Worm (Caenorhabditis elegans): Measurements from ENCODE around the gene frpr-6.

frpr-6 gene

DNA sequence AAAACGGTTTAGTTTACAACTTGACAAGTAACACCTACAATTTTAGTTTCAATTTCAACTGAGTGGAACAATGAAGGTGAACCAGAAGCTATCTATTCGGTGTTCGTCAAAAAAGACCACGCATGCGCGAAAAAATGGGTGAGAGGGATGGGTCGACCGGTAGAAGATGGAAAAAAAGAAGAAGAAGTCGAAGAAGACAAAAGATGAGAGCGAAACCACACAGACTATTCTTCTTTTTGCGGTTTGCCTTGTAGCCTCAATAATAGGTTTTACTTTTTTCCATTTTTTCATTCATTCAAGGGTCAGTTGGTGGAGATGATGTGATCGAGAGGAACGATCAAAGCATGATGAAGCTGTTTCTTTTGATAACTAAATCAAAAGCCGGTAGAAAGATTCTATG is 18.6 kb downstream of the frpr-6 start:
- TF ChIP-seq unc-130 (GFP tag; optimal IDR thresholded peaks at IDR 0.05), result no peak
- TF ChIP-seq nhr-90 (tag; optimal IDR thresholded peaks at IDR 0.05), result no peak
- no peak for TF ChIP-seq hmg-20 (GFP tag; IDR thresholded peaks at IDR 0.05)
- TF ChIP-seq ceh-27 (GFP tag; optimal IDR thresholded peaks at IDR 0.05), result no peak
- no peak for TF ChIP-seq F52B5.7 (tag; optimal IDR thresholded peaks at IDR 0.05)
- TF ChIP-seq athp-1 (tag; optimal IDR thresholded peaks at IDR 0.05), result no peak
- no peak for TF ChIP-seq ets-4 (GFP tag; optimal IDR thresholded peaks at IDR 0.05)
- no peak for TF ChIP-seq sea-2 (GFP tag; IDR thresholded peaks at IDR 0.05)
- no peak for TF ChIP-seq nfya-1 (tag; optimal IDR thresholded peaks at IDR 0.05; ENCODE audit: borderline replicate concordance, insufficient read depth)
- no peak for TF ChIP-seq T26A5.8 (tag; optimal IDR thresholded peaks at IDR 0.05)
- no peak for TF ChIP-seq attf-3 (GFP tag; conservative IDR thresholded peaks at IDR 0.05)

- TF ChIP-seq nhr-80 (tag; optimal IDR thresholded peaks at IDR 0.05), result peak; percentile 62
- no peak for TF ChIP-seq die-1 (tag; optimal IDR thresholded peaks at IDR 0.05)
- no peak for TF ChIP-seq efl-1 (GFP tag; optimal IDR thresholded peaks at IDR 0.05)
- no peak for TF ChIP-seq snpc-3.4 (tag; optimal IDR thresholded peaks at IDR 0.05)
- TF ChIP-seq nhr-90 (tag; optimal IDR thresholded peaks at IDR 0.05), result no peak
- TF ChIP-seq F22D6.2 (tag; optimal IDR thresholded peaks at IDR 0.05), result no peak
- peak; percentile 17 for TF ChIP-seq ZK185.1 (tag; optimal IDR thresholded peaks at IDR 0.05; ENCODE audit: poor library complexity, severe bottlenecking)
- TF ChIP-seq cebp-1 (GFP tag; IDR thresholded peaks at IDR 0.05), result no peak
- TF ChIP-seq cebp-1 (tag; optimal IDR thresholded peaks at IDR 0.05), result peak; percentile 13
- TF ChIP-seq ceh-79 (tag; optimal IDR thresholded peaks at IDR 0.05), result no peak
- no peak for TF ChIP-seq sea-2 (GFP tag; IDR thresholded peaks at IDR 0.05)
- TF ChIP-seq madf-10 (tag; optimal IDR thresholded peaks at IDR 0.05), result no peak
- no peak for TF ChIP-seq aptf-3 (GFP tag; IDR thresholded peaks at IDR 0.05)
- TF ChIP-seq lsl-1 (GFP tag; optimal IDR thresholded peaks at IDR 0.05), result no peak
Measured at ce11 chrV:9081410-9081809, 19.6 kb downstream of the frpr-6 start.

ce11 chrV:9079965-9080432 is 21.0 kb downstream of the frpr-6 start:
- no peak for TF ChIP-seq B0261.1 (tag; optimal IDR thresholded peaks at IDR 0.05)
- TF ChIP-seq die-1 (tag; optimal IDR thresholded peaks at IDR 0.05), result no peak
- TF ChIP-seq tbp1 (GFP tag; optimal IDR thresholded peaks at IDR 0.05), result peak; percentile 31
- TF ChIP-seq dox-1 (GFP tag; IDR thresholded peaks at IDR 0.05), result peak; percentile 69; the same call in 1 of the 2 replicates
- TF ChIP-seq Y67H2A.10 (GFP tag; conservative IDR thresholded peaks at IDR 0.05), result no peak
- no peak for TF ChIP-seq snpc-3.4 (tag; optimal IDR thresholded peaks at IDR 0.05)
- TF ChIP-seq mcd-1 (GFP tag; IDR thresholded peaks at IDR 0.05), result 0 out of 2 replicates have a peak, but pooled peaks have one; percentile 6
- TF ChIP-seq ztf-3 (GFP tag; optimal IDR thresholded peaks at IDR 0.05), result no peak
- no peak for TF ChIP-seq fkh-3 (tag; optimal IDR thresholded peaks at IDR 0.05)
- peak; percentile 47 for TF ChIP-seq chd-7 (tag; optimal IDR thresholded peaks at IDR 0.05)
- TF ChIP-seq lin-35 (GFP tag; optimal IDR thresholded peaks at IDR 0.05), result no peak
- peak; percentile 4 for TF ChIP-seq attf-5 (GFP tag; optimal IDR thresholded peaks at IDR 0.05)
- TF ChIP-seq B0336.3 (GFP tag; IDR thresholded peaks at IDR 0.05), result peak; percentile 72
- peak; percentile 37; the same call in 1 of the 2 replicates for TF ChIP-seq pbrm-1 (GFP tag; IDR thresholded peaks at IDR 0.05)
- TF ChIP-seq madf-10 (tag; optimal IDR thresholded peaks at IDR 0.05), result no peak
- TF ChIP-seq madf-6 (GFP tag; IDR thresholded peaks at IDR 0.05), result no peak
- TF ChIP-seq lin-26 (GFP tag; IDR thresholded peaks at IDR 0.05), result no peak
- no peak for TF ChIP-seq ztf-25 (GFP tag; IDR thresholded peaks at IDR 0.05)
- TF ChIP-seq snpc-4 (GFP tag; optimal IDR thresholded peaks at IDR 0.05), result no peak
- TF ChIP-seq snpc-4 (tag; optimal IDR thresholded peaks at IDR 0.05), result peak in 2 of 4 experiments; percentile 24 to 37
- TF ChIP-seq nfya-1 (tag; optimal IDR thresholded peaks at IDR 0.05; ENCODE audit: borderline replicate concordance, insufficient read depth), result no peak
- TF ChIP-seq tlf-1 (GFP tag; optimal IDR thresholded peaks at IDR 0.05), result peak; percentile 57
- no peak for TF ChIP-seq F39B2.1 (GFP tag; IDR thresholded peaks at IDR 0.05)
- no peak for TF ChIP-seq lsy-27 (tag; optimal IDR thresholded peaks at IDR 0.05; ENCODE audit: borderline replicate concordance, insufficient read depth)
- no peak for TF ChIP-seq hsf-1 (GFP tag; IDR thresholded peaks at IDR 0.05)
- TF ChIP-seq C06A6.2 (GFP tag; conservative IDR thresholded peaks at IDR 0.05), result no peak
- no peak for TF ChIP-seq hmg-1.2 (GFP tag; IDR thresholded peaks at IDR 0.05)
- peak; percentile 79 for TF ChIP-seq egl-44 (GFP tag; IDR thresholded peaks at IDR 0.05)
